Worm (Caenorhabditis elegans): ENCODE measurements around the gene F31E3.2.

The F31E3.2 gene

ce11 chrIII:7020500-7020899 lies 46.7 kb downstream of the F31E3.2 start, which contains the start of gene col-8:
Gene col-8, minus strand, starts transcription at chrIII:7020600.
- TF ChIP-seq ceh-13 (GFP tag; optimal IDR thresholded peaks at IDR 0.05) (no peak), F13C5.2 (tag; optimal IDR thresholded peaks at IDR 0.05) (no peak), pes-1 (GFP tag; IDR thresholded peaks at IDR 0.05) (no peak), ama-1 (optimal IDR thresholded peaks at IDR 0.05) (no peak), aly-1 (tag; optimal IDR thresholded peaks at IDR 0.05) (no peak), hnd-1 (tag; optimal IDR thresholded peaks at IDR 0.05) (no peak), tbx-11 (GFP tag; IDR thresholded peaks at IDR 0.05) (no peak), flt-1 (GFP tag; IDR thresholded peaks at IDR 0.05) (no peak), B0310.2 (tag; optimal IDR thresholded peaks at IDR 0.05) (no peak), tbx-37 (GFP tag; conservative IDR thresholded peaks at IDR 0.05) (no peak), sea-1 (GFP tag; conservative IDR thresholded peaks at IDR 0.05) (no peak), ceh-36 (tag; optimal IDR thresholded peaks at IDR 0.05) (no peak), scrt-1 (GFP tag; IDR thresholded peaks at IDR 0.05) (no peak), ets-7 (tag; optimal IDR thresholded peaks at IDR 0.05) (no peak)

- no peak for TF ChIP-seq F13C5.2 (tag; optimal IDR thresholded peaks at IDR 0.05)
Measured at ce11 chrIII:7021156-7021637, 47.4 kb downstream of the F31E3.2 start, which contains the start of gene rfl-1. Gene rfl-1, plus strand, starts transcription at chrIII:7021206.

- no peak for TF ChIP-seq ceh-36 (tag; optimal IDR thresholded peaks at IDR 0.05)
- no peak for TF ChIP-seq ceh-13 (GFP tag; optimal IDR thresholded peaks at IDR 0.05)
- no peak for TF ChIP-seq pes-1 (GFP tag; IDR thresholded peaks at IDR 0.05)
- no peak for TF ChIP-seq tra-4 (tag; optimal IDR thresholded peaks at IDR 0.05)
- TF ChIP-seq scrt-1 (GFP tag; IDR thresholded peaks at IDR 0.05) = no peak
- no peak for TF ChIP-seq aly-1 (tag; optimal IDR thresholded peaks at IDR 0.05)
- TF ChIP-seq B0310.2 (tag; optimal IDR thresholded peaks at IDR 0.05) = no peak
- no peak for TF ChIP-seq hmbx-1 (tag; optimal IDR thresholded peaks at IDR 0.05)
- no peak for TF ChIP-seq flt-1 (GFP tag; IDR thresholded peaks at IDR 0.05)
- TF ChIP-seq tbx-37 (GFP tag; conservative IDR thresholded peaks at IDR 0.05) = no peak
- TF ChIP-seq ets-7 (tag; optimal IDR thresholded peaks at IDR 0.05) = no peak
Measured at ce11 chrIII:7025839-7026238, 52.1 kb downstream of the F31E3.2 start.
